Worm (Caenorhabditis elegans) whole organism, early embryonic: Measurements from ENCODE around the gene B0303.4.

Source experiments
- B0310.2 ChIP-seq: sonication (generic microtip); optimal IDR thresholded peaks from 2 replicates; lab custom pipeline; 2016; ENCODE audit warnings: mild to moderate bottlenecking, missing genetic modification characterization, missing compliant biosample characterization
- ama-1 ChIP-seq: fragments of 150-350 bp; optimal IDR thresholded peaks from 2 replicates; lab custom pipeline; 2014
- ceh-13 ChIP-seq: fragments of 200-800 bp; sonication (Bioruptor generic); optimal IDR thresholded peaks from 2 replicates; lab custom pipeline; 2018; ENCODE audit warnings: mild to moderate bottlenecking, missing genetic modification characterization, missing compliant biosample characterization
- ceh-36 ChIP-seq: sonication (generic microtip); optimal IDR thresholded peaks from 2 replicates; lab custom pipeline; 2016; ENCODE audit warnings: missing genetic modification characterization, inconsistent platforms, missing compliant biosample characterization
- flt-1 ChIP-seq: fragments of 200-800 bp; sonication (Bioruptor generic); IDR thresholded peaks from 2 replicates; pipeline ENCODE4 v1.3.6; 2022; ENCODE audit warnings: missing genetic modification characterization, missing compliant biosample characterization
- hmbx-1 ChIP-seq: sonication (generic microtip); optimal IDR thresholded peaks from 2 replicates; lab custom pipeline; 2016; ENCODE audit warnings: mild to moderate bottlenecking, missing genetic modification characterization, missing compliant biosample characterization
- hnd-1 ChIP-seq: sonication (generic microtip); optimal IDR thresholded peaks from 2 replicates; lab custom pipeline; 2016; ENCODE audit warnings: missing genetic modification characterization, missing compliant biosample characterization
- scrt-1 ChIP-seq: fragments of 200-800 bp; sonication (Bioruptor generic); IDR thresholded peaks from 2 replicates; pipeline ENCODE4 v1.3.6; 2022; ENCODE audit warnings: missing genetic modification characterization, missing compliant biosample characterization
- sea-1 ChIP-seq: fragments of 200-800 bp; sonication (Bioruptor generic); conservative IDR thresholded peaks from 2 replicates; pipeline ENCODE4 v1.3.6; 2022; ENCODE audit warnings: missing genetic modification characterization, missing compliant biosample characterization
- tbx-37 ChIP-seq: fragments of 200-800 bp; sonication (Bioruptor generic); conservative IDR thresholded peaks from 2 replicates; pipeline ENCODE4 v1.3.6; 2022; ENCODE audit warnings: missing genetic modification reagents, missing genetic modification characterization, missing compliant biosample characterization

ce11 chrIII:8718592-8718991, 28.9 kb downstream of the B0303.4 start:
- no peak for TF ChIP-seq flt-1 (GFP tag; lab: Robert Waterston, UW)
- TF ChIP-seq scrt-1, result no peak
- TF ChIP-seq ama-1 (lab: Kevin White, UChicago), result no peak
- no peak for TF ChIP-seq ceh-13
- TF ChIP-seq B0310.2 (tag; lab: Kevin White, UChicago), result no peak
- no peak for TF ChIP-seq sea-1 (GFP tag; lab: Robert Waterston, UW)
- TF ChIP-seq hnd-1 (tag; lab: Kevin White, UChicago), result no peak
- TF ChIP-seq hmbx-1 (tag; lab: Kevin White, UChicago), result no peak
- no peak for TF ChIP-seq ceh-36 (tag; lab: Kevin White, UChicago)
- no peak for TF ChIP-seq tbx-37
